Fruit fly (Drosophila melanogaster) whole organism, embryonic: ENCODE results near the gene CG15537.

Experiments used
- Atf-2 ChIP-seq: fragments of 200-800 bp; sonication (Bioruptor generic); optimal IDR thresholded peaks from 2 replicates; lab custom pipeline; 2016; ENCODE audit warnings: missing biosample characterization, missing genetic modification characterization
- CG10959 ChIP-seq: fragments of 200-800 bp; sonication (Bioruptor generic); IDR thresholded peaks from 2 replicates; pipeline ENCODE4 v1.3.6; 2022; ENCODE audit warnings: missing biosample characterization, missing genetic modification characterization
- CG10979 ChIP-seq: fragments of 200-800 bp; sonication (Bioruptor generic); optimal IDR thresholded peaks from 2 replicates; lab custom pipeline; 2018; ENCODE audit warnings: missing biosample characterization, mild to moderate bottlenecking, missing genetic modification characterization, moderate library complexity
- CG12104 ChIP-seq: fragments of 200-800 bp; sonication (Bioruptor generic); optimal IDR thresholded peaks from 3 replicates; lab custom pipeline; 2016; ENCODE audit warnings: missing biosample characterization, missing genetic modification characterization
- CG14667 ChIP-seq: fragments of 200-800 bp; sonication (Bioruptor generic); IDR thresholded peaks from 2 replicates; pipeline ENCODE4 v1.3.6; 2022; ENCODE audit warnings: missing biosample characterization, missing genetic modification characterization
- CG14860 ChIP-seq: fragments of 200-800 bp; sonication (Bioruptor generic); IDR thresholded peaks from 3 replicates; pipeline ENCODE4 v1.3.6; 2022; ENCODE audit warnings: missing biosample characterization, missing genetic modification characterization; ENCODE audit not compliant: partially characterized antibody
- CG1602 ChIP-seq: fragments of 200-800 bp; sonication (Bioruptor generic); optimal IDR thresholded peaks from 3 replicates; lab custom pipeline; 2016; ENCODE audit warnings: missing biosample characterization, missing genetic modification characterization
- CG17829 ChIP-seq: fragments of 200-800 bp; optimal IDR thresholded peaks from 2 replicates; lab custom pipeline; 2019; ENCODE audit warnings: missing biosample characterization, mild to moderate bottlenecking, missing genetic modification characterization, moderate library complexity
- CG3065 ChIP-seq: fragments of 200-800 bp; sonication (Bioruptor generic); optimal IDR thresholded peaks from 2 replicates; lab custom pipeline; 2016; ENCODE audit warnings: missing biosample characterization, missing genetic modification characterization
- CG4730 ChIP-seq: fragments of 200-800 bp; sonication (Bioruptor generic); IDR thresholded peaks from 2 replicates; pipeline ENCODE4 v1.3.6; 2022; ENCODE audit warnings: missing biosample characterization, missing genetic modification characterization
- CG6654 ChIP-seq: fragments of 200-800 bp; sonication (Bioruptor generic); optimal IDR thresholded peaks from 2 replicates; lab custom pipeline; 2017; ENCODE audit warnings: missing biosample characterization, mild to moderate bottlenecking, missing genetic modification characterization
- CG8765 ChIP-seq: fragments of 200-800 bp; sonication (Bioruptor generic); IDR thresholded peaks from 2 replicates; pipeline ENCODE4 v1.3.6; 2022; ENCODE audit warnings: missing biosample characterization, missing genetic modification characterization
- D ChIP-seq, 2 experiments: fragments of 200-800 bp in 1 of 2; fragments of >200 bp in 1 of 2; sonication (Bioruptor generic) in 1 of 2; optimal IDR thresholded peaks; 2 replicates in 1 of 2; 3 replicates in 1 of 2; lab custom pipeline; 2017; ENCODE audit warnings: mild to moderate bottlenecking in 1 of 2, missing biosample characterization in 1 of 2, missing genetic modification characterization in 1 of 2, missing genetic modification reagents in 1 of 2
- Dad ChIP-seq: fragments of 200-800 bp; sonication (Bioruptor generic); optimal IDR thresholded peaks from 3 replicates; lab custom pipeline; 2016; ENCODE audit warnings: missing biosample characterization, missing genetic modification characterization
- Dp ChIP-seq: fragments of 200-800 bp; sonication (Bioruptor generic); optimal IDR thresholded peaks from 2 replicates; lab custom pipeline; 2018; ENCODE audit warnings: missing biosample characterization, mild to moderate bottlenecking, missing genetic modification characterization, moderate library complexity
- Fer2 ChIP-seq: fragments of 200-800 bp; sonication (Bioruptor generic); optimal IDR thresholded peaks from 2 replicates; lab custom pipeline; 2018; ENCODE audit warnings: missing biosample characterization, mild to moderate bottlenecking, missing genetic modification characterization, moderate library complexity
- Gug ChIP-seq: fragments of 200-800 bp; sonication (Bioruptor generic); IDR thresholded peaks from 4 replicates; pipeline ENCODE4 v1.3.6; 2022; ENCODE audit warnings: missing biosample characterization, missing genetic modification characterization
- H15 ChIP-seq: fragments of 200-800 bp; sonication (Bioruptor generic); IDR thresholded peaks from 3 replicates; pipeline ENCODE4 v1.3.6; 2022; ENCODE audit warnings: missing biosample characterization, missing genetic modification characterization
- HLH4C ChIP-seq: fragments of 200-800 bp; sonication (Bioruptor generic); IDR thresholded peaks from 3 replicates; pipeline ENCODE4 v1.3.6; 2022; ENCODE audit warnings: missing biosample characterization, missing genetic modification characterization; ENCODE audit not compliant: partially characterized antibody
- HmgD ChIP-seq: fragments of 200-800 bp; sonication (Bioruptor generic); optimal IDR thresholded peaks from 3 replicates; lab custom pipeline; 2016; ENCODE audit warnings: missing biosample characterization, missing genetic modification characterization
- Hr39 ChIP-seq: fragments of >200 bp; optimal IDR thresholded peaks from 2 replicates; lab custom pipeline; 2017
- Kr ChIP-seq: fragments of 200-800 bp; sonication (Bioruptor generic); optimal IDR thresholded peaks from 2 replicates; lab custom pipeline; 2017; ENCODE audit warnings: missing biosample characterization, mild to moderate bottlenecking, missing genetic modification characterization
- Lim3 ChIP-seq: fragments of 200-800 bp; sonication (Bioruptor generic); IDR thresholded peaks from 2 replicates; pipeline ENCODE4 v1.3.6; 2022; ENCODE audit warnings: missing biosample characterization, missing genetic modification characterization
- NK7.1 ChIP-seq: fragments of 200-800 bp; sonication (Bioruptor generic); optimal IDR thresholded peaks from 3 replicates; lab custom pipeline; 2016; ENCODE audit warnings: missing biosample characterization, missing genetic modification characterization
- Nf-YA ChIP-seq: fragments of 200-800 bp; sonication (Bioruptor generic); IDR thresholded peaks from 2 replicates; pipeline ENCODE4 v1.3.6; 2022; ENCODE audit warnings: missing biosample characterization, missing genetic modification characterization
- Rfx ChIP-seq: fragments of 200-800 bp; sonication (Bioruptor generic); IDR thresholded peaks from 2 replicates; pipeline ENCODE4 v1.3.6; 2022; ENCODE audit warnings: missing biosample characterization, missing genetic modification characterization
- Sry-β ChIP-seq: fragments of 200-800 bp; sonication (Bioruptor generic); optimal IDR thresholded peaks from 2 replicates; lab custom pipeline; 2018; ENCODE audit warnings: missing biosample characterization, mild to moderate bottlenecking, missing genetic modification characterization, moderate library complexity
- Taf1 ChIP-seq: fragments of 200-800 bp; sonication (Bioruptor generic); IDR thresholded peaks from 2 replicates; pipeline ENCODE4 v1.3.6; 2022; ENCODE audit warnings: missing biosample characterization, missing genetic modification characterization
- Xbp1 ChIP-seq: fragments of 200-800 bp; sonication (Bioruptor generic); optimal IDR thresholded peaks from 3 replicates; lab custom pipeline; 2016; ENCODE audit warnings: missing biosample characterization, mild to moderate bottlenecking, missing genetic modification characterization
- Xrp1 ChIP-seq: fragments of 200-800 bp; sonication (Bioruptor generic); IDR thresholded peaks from 2 replicates; pipeline ENCODE4 v1.3.6; 2022; ENCODE audit warnings: missing biosample characterization, missing genetic modification characterization
- amos ChIP-seq: fragments of 200-800 bp; sonication (Bioruptor generic); IDR thresholded peaks from 2 replicates; pipeline ENCODE4 v1.3.6; 2022; ENCODE audit warnings: missing biosample characterization, missing genetic modification characterization; ENCODE audit not compliant: partially characterized antibody
- cwo ChIP-seq: fragments of 200-800 bp; sonication (Bioruptor generic); optimal IDR thresholded peaks from 3 replicates; lab custom pipeline; 2017; ENCODE audit warnings: missing biosample characterization, missing genetic modification characterization, mild to moderate bottlenecking, moderate library complexity, missing genetic modification reagents
- eve ChIP-seq, 2 experiments: fragments of >200 bp; optimal IDR thresholded peaks; 2 replicates each; lab custom pipeline; 2017; ENCODE audit warnings: missing biosample characterization in 2 of 2, missing genetic modification characterization in 2 of 2
- ewg ChIP-seq: fragments of 200-800 bp; sonication (Bioruptor generic); optimal IDR thresholded peaks from 3 replicates; lab custom pipeline; 2017; ENCODE audit warnings: mild to moderate bottlenecking, missing biosample characterization, missing genetic modification reagents, missing genetic modification characterization
- gfzf ChIP-seq: fragments of 200-800 bp; sonication (Bioruptor generic); optimal IDR thresholded peaks from 2 replicates; lab custom pipeline; 2016; ENCODE audit warnings: missing biosample characterization, mild to moderate bottlenecking, missing genetic modification characterization, moderate library complexity
- h ChIP-seq: fragments of >200 bp; optimal IDR thresholded peaks from 2 replicates; lab custom pipeline; 2017
- ham ChIP-seq: fragments of 200-800 bp; sonication (Bioruptor generic); IDR thresholded peaks from 2 replicates; pipeline ENCODE4 v1.3.6; 2022; ENCODE audit warnings: missing biosample characterization, missing genetic modification characterization
- hb ChIP-seq: fragments of 200-800 bp; sonication (Bioruptor generic); IDR thresholded peaks from 3 replicates; pipeline ENCODE4 v1.3.6; 2022; ENCODE audit warnings: missing biosample characterization, missing genetic modification characterization; ENCODE audit not compliant: partially characterized antibody
- klu ChIP-seq: fragments of 200-800 bp; sonication (Bioruptor generic); IDR thresholded peaks from 2 replicates; pipeline ENCODE4 v1.3.6; 2022; ENCODE audit warnings: missing biosample characterization, missing genetic modification characterization
- nerfin-2 ChIP-seq: fragments of 200-800 bp; sonication (Bioruptor generic); IDR thresholded peaks from 2 replicates; pipeline ENCODE4 v1.3.6; 2022; ENCODE audit warnings: missing biosample characterization, missing genetic modification characterization; ENCODE audit not compliant: partially characterized antibody
- oc ChIP-seq: fragments of 200-800 bp; sonication (Bioruptor generic); optimal IDR thresholded peaks from 2 replicates; lab custom pipeline; 2018; ENCODE audit warnings: missing biosample characterization, mild to moderate bottlenecking, missing genetic modification characterization, moderate library complexity
- salm ChIP-seq: fragments of 200-800 bp; sonication (Bioruptor generic); optimal IDR thresholded peaks from 2 replicates; lab custom pipeline; 2018; ENCODE audit warnings: missing biosample characterization, mild to moderate bottlenecking, missing genetic modification characterization
- slp2 ChIP-seq: fragments of 200-800 bp; sonication (Bioruptor generic); optimal IDR thresholded peaks from 2 replicates; lab custom pipeline; 2016; ENCODE audit warnings: missing biosample characterization, missing genetic modification characterization
- so ChIP-seq: fragments of 200-800 bp; sonication (Bioruptor generic); IDR thresholded peaks from 3 replicates; pipeline ENCODE4 v1.3.6; 2022; ENCODE audit warnings: missing biosample characterization, missing genetic modification characterization
- sob ChIP-seq: fragments of 200-800 bp; sonication (Bioruptor generic); IDR thresholded peaks from 2 replicates; pipeline ENCODE4 v1.3.6; 2022; ENCODE audit warnings: missing biosample characterization, missing genetic modification characterization
- tna ChIP-seq: fragments of 200-800 bp; sonication (Bioruptor generic); IDR thresholded peaks from 2 replicates; pipeline ENCODE4 v1.3.6; 2022; ENCODE audit warnings: missing biosample characterization, missing genetic modification characterization; ENCODE audit not compliant: partially characterized antibody
- usp ChIP-seq: fragments of >200 bp; optimal IDR thresholded peaks from 2 replicates; lab custom pipeline; 2017; ENCODE audit warnings: missing biosample characterization, missing genetic modification characterization
- vfl ChIP-seq: fragments of 200-800 bp; sonication (Bioruptor generic); optimal IDR thresholded peaks from 2 replicates; lab custom pipeline; 2016; ENCODE audit warnings: missing biosample characterization, missing genetic modification characterization
- wor ChIP-seq: fragments of 200-800 bp; sonication (Bioruptor generic); IDR thresholded peaks from 2 replicates; pipeline ENCODE4 v1.3.6; 2022; ENCODE audit warnings: missing biosample characterization, missing genetic modification characterization
- yki ChIP-seq: fragments of >200 bp; optimal IDR thresholded peaks from 3 replicates; lab custom pipeline; 2018
- zf30C ChIP-seq: fragments of 200-800 bp; sonication (Bioruptor generic); optimal IDR thresholded peaks from 3 replicates; lab custom pipeline; 2018; ENCODE audit warnings: missing biosample characterization, mild to moderate bottlenecking, missing genetic modification characterization

Gene CG15537

dm6 chr3R:30465775-30466494 lies 22.5 kb upstream of the CG15537 start, which contains the start of gene PH4alphaEFB (continued):
- TF ChIP-seq so (GFP tag; lab: Robert Waterston, UW) = peak; percentile 10; the same call in 1 of the 3 replicates
- no peak for TF ChIP-seq tna (GFP tag; lab: Robert Waterston, UW)
- TF ChIP-seq H15 (GFP tag; lab: Robert Waterston, UW) = no peak
- no peak for TF ChIP-seq CG6654
- TF ChIP-seq zf30C (GFP tag; lab: Kevin White, UChicago) = no peak
- peak; percentile 85 for TF ChIP-seq Dp
- TF ChIP-seq vfl (GFP tag; lab: Kevin White, UChicago) = no peak
- no peak for TF ChIP-seq CG8765 (GFP tag; lab: Robert Waterston, UW)
- TF ChIP-seq klu (GFP tag; lab: Robert Waterston, UW) = no peak
- no peak for TF ChIP-seq hb
- TF ChIP-seq eve (GFP tag; optimal IDR thresholded peaks at IDR 0.05; lab: Kevin White, UChicago) = no peak
- no peak for TF ChIP-seq Lim3 (GFP tag; lab: Robert Waterston, UW)
- no peak for TF ChIP-seq usp (GFP tag; lab: Kevin White, UChicago)
- no peak for TF ChIP-seq NK7.1 (GFP tag; lab: Kevin White, UChicago)
- TF ChIP-seq CG17829 = peak; percentile 25
- TF ChIP-seq cwo (GFP tag; lab: Kevin White, UChicago) = no peak
- TF ChIP-seq sob (GFP tag; lab: Robert Waterston, UW) = no peak
- TF ChIP-seq CG1602 (GFP tag; lab: Kevin White, UChicago) = no peak
- TF ChIP-seq HmgD (GFP tag; lab: Kevin White, UChicago) = no peak
- TF ChIP-seq CG3065 (GFP tag; lab: Kevin White, UChicago) = no peak
- TF ChIP-seq Rfx (GFP tag; lab: Robert Waterston, UW) = no peak
- no peak for TF ChIP-seq nerfin-2
- peak; percentile 17 for TF ChIP-seq yki (lab: Kevin White, UChicago)
- TF ChIP-seq CG10959 (GFP tag; lab: Robert Waterston, UW) = no peak
- TF ChIP-seq Atf-2 = no peak
- no peak for TF ChIP-seq Nf-YA
- TF ChIP-seq h (lab: Kevin White, UChicago) = no peak
- no peak for TF ChIP-seq CG10979 (tag; lab: Kevin White, UChicago)
- 0 out of 3 replicates have a peak, but pooled peaks have one; percentile 37 for TF ChIP-seq HLH4C
- TF ChIP-seq Fer2 (tag; lab: Kevin White, UChicago) = no peak
- no peak for TF ChIP-seq slp2 (GFP tag; lab: Kevin White, UChicago)
- peak; percentile 33 for TF ChIP-seq gfzf (GFP tag; lab: Kevin White, UChicago)
- TF ChIP-seq ham (GFP tag; lab: Robert Waterston, UW) = no peak
- TF ChIP-seq D (optimal IDR thresholded peaks at IDR 0.05; lab: Kevin White, UChicago) = no peak
- TF ChIP-seq D (GFP tag; optimal IDR thresholded peaks at IDR 0.05; lab: Kevin White, UChicago) = no peak
- TF ChIP-seq CG14860 (GFP tag; lab: Robert Waterston, UW) = no peak
- no peak for TF ChIP-seq CG14667 (GFP tag; lab: Robert Waterston, UW)
- TF ChIP-seq Xrp1 (GFP tag; lab: Robert Waterston, UW) = no peak
- no peak for TF ChIP-seq wor (GFP tag; lab: Robert Waterston, UW)
- no peak for TF ChIP-seq Kr (GFP tag; lab: Kevin White, UChicago)
- TF ChIP-seq Xbp1 (GFP tag; lab: Kevin White, UChicago) = peak; percentile 5
- TF ChIP-seq oc (tag; lab: Kevin White, UChicago) = no peak
- TF ChIP-seq Hr39 (lab: Kevin White, UChicago) = no peak
- TF ChIP-seq Gug (GFP tag; lab: Robert Waterston, UW) = no peak
- TF ChIP-seq Dad = no peak
- no peak for TF ChIP-seq CG4730 (GFP tag; lab: Robert Waterston, UW)
- TF ChIP-seq CG12104 (GFP tag; lab: Kevin White, UChicago) = no peak
- TF ChIP-seq Sry-β = no peak
- peak; percentile 76 for TF ChIP-seq ewg (GFP tag; lab: Kevin White, UChicago)
- TF ChIP-seq Taf1 (GFP tag; lab: Robert Waterston, UW) = no peak
- TF ChIP-seq amos (GFP tag; lab: Robert Waterston, UW) = no peak
- no peak for TF ChIP-seq salm (tag; lab: Kevin White, UChicago)
